Fruit fly (Drosophila melanogaster): ENCODE results near the gene CG31909.

CG31909 gene

DNA sequence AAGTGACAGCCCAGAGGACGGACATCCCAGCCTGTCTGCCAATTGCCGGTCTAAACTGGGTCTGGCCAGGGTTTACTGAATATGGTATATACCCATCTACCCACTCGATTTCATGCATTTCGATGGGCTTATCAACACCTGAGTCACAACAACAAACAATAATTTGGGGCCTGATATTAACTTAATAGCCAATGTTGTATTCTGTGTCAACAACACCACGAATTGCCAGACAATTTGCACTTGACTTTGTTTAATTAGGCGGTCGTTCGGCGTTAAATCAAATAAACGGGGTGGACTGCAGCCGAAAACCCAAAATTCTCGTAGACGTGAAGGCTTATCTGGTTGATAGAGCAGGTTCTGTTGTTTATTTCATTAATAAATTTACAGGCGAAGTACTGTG is 18.0 kb upstream of the CG31909 start (continued):
- TF ChIP-seq NfI (GFP tag; optimal IDR thresholded peaks at IDR 0.05) (peak; percentile 25), CG13894 (tag; optimal IDR thresholded peaks at IDR 0.05) (peak; percentile 47), sd (tag; optimal IDR thresholded peaks at IDR 0.05) (peak; percentile 22), CG10462 (GFP tag; optimal IDR thresholded peaks at IDR 0.05) (no peak), dan (GFP tag; IDR thresholded peaks at IDR 0.05) (no peak), bigmax (GFP tag; optimal IDR thresholded peaks at IDR 0.05) (no peak), ara (GFP tag; IDR thresholded peaks at IDR 0.05) (no peak), CG4360 (GFP tag; IDR thresholded peaks at IDR 0.05) (no peak), Trl (optimal IDR thresholded peaks at IDR 0.05) (no peak), Trl (GFP tag; optimal IDR thresholded peaks at IDR 0.05) (peak; percentile 32), nom (GFP tag; optimal IDR thresholded peaks at IDR 0.05) (no peak), Dfd (GFP tag; optimal IDR thresholded peaks at IDR 0.05) (no peak), Oli (tag; optimal IDR thresholded peaks at IDR 0.05) (no peak), CG7987 (GFP tag; optimal IDR thresholded peaks at IDR 0.05) (peak; percentile 53), CG17912 (GFP tag; optimal IDR thresholded peaks at IDR 0.05) (no peak), CG17361 (GFP tag; IDR thresholded peaks at IDR 0.05) (no peak), Deaf1 (tag; optimal IDR thresholded peaks at IDR 0.05) (no peak), CG3838 (GFP tag; optimal IDR thresholded peaks at IDR 0.05) (no peak), Ssrp (tag; optimal IDR thresholded peaks at IDR 0.05) (no peak), org-1 (GFP tag; optimal IDR thresholded peaks at IDR 0.05) (peak; percentile 38), Hmr (GFP tag; optimal IDR thresholded peaks at IDR 0.05) (peak; percentile 70), CHES-1-like (GFP tag; optimal IDR thresholded peaks at IDR 0.05) (no peak), Ptx1 (GFP tag; IDR thresholded peaks at IDR 0.05) (no peak), CG14860 (GFP tag; IDR thresholded peaks at IDR 0.05; ENCODE audit: partially characterized antibody) (no peak), trh (GFP tag; optimal IDR thresholded peaks at IDR 0.05) (no peak), lmd (GFP tag; IDR thresholded peaks at IDR 0.05) (no peak), CG10209 (GFP tag; optimal IDR thresholded peaks at IDR 0.05) (peak; percentile 45), sens-2 (GFP tag; IDR thresholded peaks at IDR 0.05) (no peak), oc (tag; optimal IDR thresholded peaks at IDR 0.05) (no peak), Rfx (GFP tag; IDR thresholded peaks at IDR 0.05) (no peak; the same call in 1 of the 2 replicates), CG2199 (GFP tag; IDR thresholded peaks at IDR 0.05) (no peak), CG10431 (GFP tag; optimal IDR thresholded peaks at IDR 0.05) (no peak), CG32772 (GFP tag; IDR thresholded peaks at IDR 0.05) (no peak), pum (GFP tag; optimal IDR thresholded peaks at IDR 0.05) (no peak), MTF-1 (GFP tag; optimal IDR thresholded peaks at IDR 0.05; ENCODE audit: borderline replicate concordance) (peak; percentile 5), Drgx (GFP tag; IDR thresholded peaks at IDR 0.05) (no peak), Chrac-16 (GFP tag; optimal IDR thresholded peaks at IDR 0.05) (no peak), prd (optimal IDR thresholded peaks at IDR 0.05) (no peak), prd (GFP tag; IDR thresholded peaks at IDR 0.05) (no peak), vfl (GFP tag; optimal IDR thresholded peaks at IDR 0.05) (no peak), unc-4 (GFP tag; IDR thresholded peaks at IDR 0.05; ENCODE audit: partially characterized antibody) (no peak), CG11723 (GFP tag; optimal IDR thresholded peaks at IDR 0.05) (no peak), ERR (GFP tag; optimal IDR thresholded peaks at IDR 0.05) (peak; percentile 38), Hmx (GFP tag; optimal IDR thresholded peaks at IDR 0.05) (no peak), CG9932 (GFP tag; IDR thresholded peaks at IDR 0.05) (no peak), Lhr (GFP tag; optimal IDR thresholded peaks at IDR 0.05) (no peak), Opbp (GFP tag; IDR thresholded peaks at IDR 0.05; ENCODE audit: partially characterized antibody) (no peak), sug (tag; optimal IDR thresholded peaks at IDR 0.05) (peak; percentile 50), Dad (GFP tag; optimal IDR thresholded peaks at IDR 0.05) (no peak), nerfin-1 (tag; optimal IDR thresholded peaks at IDR 0.05) (no peak), CTCF (GFP tag; optimal IDR thresholded peaks at IDR 0.05) (no peak), ham (GFP tag; IDR thresholded peaks at IDR 0.05) (no peak), Rx (GFP tag; IDR thresholded peaks at IDR 0.05) (no peak)
